Worm (Caenorhabditis elegans): Measurements from ENCODE around the gene unc-64.

DNA sequence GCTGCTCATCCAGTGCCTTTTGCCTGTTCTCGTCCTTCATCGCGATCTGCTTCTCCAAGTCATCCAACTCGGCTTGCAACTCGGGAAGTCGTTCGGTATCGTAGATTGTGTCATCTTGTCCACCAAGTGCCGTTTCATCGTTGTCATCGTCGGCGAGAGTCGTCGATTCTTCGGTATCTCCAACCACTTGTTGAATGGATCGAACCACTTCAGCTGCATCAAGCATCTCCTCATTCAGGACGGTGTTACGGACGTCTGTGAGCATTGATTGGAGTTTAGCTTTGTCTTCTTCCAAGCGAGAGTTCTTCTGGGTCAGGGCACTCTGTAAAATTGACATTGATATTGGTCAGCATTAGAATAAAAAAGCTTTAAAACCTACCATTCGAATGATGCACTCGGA, 28.5 kb downstream of the unc-64 start:
- TF ChIP-seq rpc-1 (optimal IDR thresholded peaks at IDR 0.05) (no peak), rpc-1 (tag; optimal IDR thresholded peaks at IDR 0.05) (no peak), chd-7 (tag; optimal IDR thresholded peaks at IDR 0.05) (no peak), F49E8.2 (tag; optimal IDR thresholded peaks at IDR 0.05; ENCODE audit: insufficient read depth) (no peak), ztf-6 (GFP tag; IDR thresholded peaks at IDR 0.05) (no peak), unc-62 (GFP tag; optimal IDR thresholded peaks at IDR 0.05) (no peak), snpc-4 (GFP tag; optimal IDR thresholded peaks at IDR 0.05) (no peak), snpc-4 (tag; optimal IDR thresholded peaks at IDR 0.05) (no peak), let-526 (GFP tag; IDR thresholded peaks at IDR 0.05) (no peak), sdz-38 (tag; optimal IDR thresholded peaks at IDR 0.05) (no peak)
